Worm (Caenorhabditis elegans) whole organism, mixed stage, embryonic: ENCODE results near the gene fbxb-15.

Experiments used
- elt-3 ChIP-seq: fragments of 150-350 bp; optimal IDR thresholded peaks from 2 replicates; lab custom pipeline; 2014; ENCODE audit warnings: missing biosample characterization, missing genetic modification characterization
- lin-32 ChIP-seq: fragments of 200-800 bp; sonication (Bioruptor generic); optimal IDR thresholded peaks from 2 replicates; lab custom pipeline; 2018; ENCODE audit warnings: mild to moderate bottlenecking, missing genetic modification characterization, missing compliant biosample characterization
- nhr-237 ChIP-seq: fragments of 150-350 bp; optimal IDR thresholded peaks from 2 replicates; lab custom pipeline; 2014; ENCODE audit warnings: missing biosample characterization, missing genetic modification characterization
- nhr-76 ChIP-seq: sonication (generic microtip); optimal IDR thresholded peaks from 2 replicates; lab custom pipeline; 2017; ENCODE audit warnings: missing biosample characterization, missing genetic modification characterization
- snpc-4 ChIP-seq: fragments of 150-350 bp; optimal IDR thresholded peaks from 2 replicates; lab custom pipeline; 2014; ENCODE audit warnings: missing biosample characterization, missing genetic modification characterization
- unc-39 ChIP-seq: fragments of 150-350 bp; optimal IDR thresholded peaks from 2 replicates; lab custom pipeline; 2014; ENCODE audit warnings: missing biosample characterization, missing genetic modification characterization
- ztf-11 ChIP-seq: fragments of 150-350 bp; optimal IDR thresholded peaks from 2 replicates; lab custom pipeline; 2014; ENCODE audit warnings: missing biosample characterization, missing genetic modification characterization

- TF ChIP-seq nhr-237 (tag; lab: Kevin White, UChicago) (no peak), snpc-4 (tag; lab: Kevin White, UChicago) (no peak), ztf-11 (tag; lab: Kevin White, UChicago) (no peak), lin-32 (GFP tag; lab: Kevin White, UChicago) (no peak), unc-39 (tag; lab: Kevin White, UChicago) (no peak), elt-3 (tag; lab: Kevin White, UChicago) (no peak), nhr-76 (no peak)
Measured at ce11 chrII:1654917-1655316, 1.6 kb upstream of the fbxb-15 start, which contains the start of gene btb-12.
